Fruit fly (Drosophila melanogaster) whole organism, embryonic: ENCODE results near the gene Eato.
A peak's percentile ranks its signal among the peaks of the same experiment; 100 is the strongest.

Experiments
- Abd-B ChIP-seq: fragments of 200-800 bp; sonication (Bioruptor generic); optimal IDR thresholded peaks from 2 replicates; lab custom pipeline; 2018; ENCODE audit warnings: missing biosample characterization, mild to moderate bottlenecking, missing genetic modification characterization, moderate library complexity
- Ada2b ChIP-seq: fragments of 200-800 bp; sonication (Bioruptor generic); IDR thresholded peaks from 2 replicates; pipeline ENCODE4 v1.3.6; 2022; ENCODE audit warnings: missing biosample characterization, missing genetic modification characterization
- Atf-2 ChIP-seq: fragments of 200-800 bp; sonication (Bioruptor generic); optimal IDR thresholded peaks from 2 replicates; lab custom pipeline; 2016; ENCODE audit warnings: missing biosample characterization, missing genetic modification characterization
- CG1024 ChIP-seq: fragments of 200-800 bp; sonication (Bioruptor generic); IDR thresholded peaks from 2 replicates; pipeline ENCODE4 v1.3.6; 2022; ENCODE audit warnings: missing biosample characterization, missing genetic modification characterization
- CG10321 ChIP-seq: fragments of 200-800 bp; sonication (Bioruptor generic); IDR thresholded peaks from 2 replicates; pipeline ENCODE4 v1.3.6; 2022; ENCODE audit warnings: missing biosample characterization, missing genetic modification characterization
- CG11696 ChIP-seq: fragments of 200-800 bp; sonication (Bioruptor generic); IDR thresholded peaks from 2 replicates; pipeline ENCODE4 v1.3.6; 2022; ENCODE audit warnings: missing biosample characterization, missing genetic modification characterization
- CG12219 ChIP-seq: fragments of 200-800 bp; sonication (Bioruptor generic); optimal IDR thresholded peaks from 3 replicates; lab custom pipeline; 2018; ENCODE audit warnings: missing biosample characterization, mild to moderate bottlenecking, missing genetic modification characterization
- CG12236 ChIP-seq: fragments of 200-800 bp; sonication (Bioruptor generic); optimal IDR thresholded peaks from 2 replicates; lab custom pipeline; 2016; ENCODE audit warnings: missing biosample characterization, missing genetic modification characterization
- CG13287 ChIP-seq: fragments of 200-800 bp; sonication (Bioruptor generic); IDR thresholded peaks from 2 replicates; pipeline ENCODE4 v1.3.6; 2022; ENCODE audit warnings: missing biosample characterization, missing genetic modification characterization; ENCODE audit not compliant: partially characterized antibody
- CG1529 ChIP-seq: fragments of 200-800 bp; sonication (Bioruptor generic); optimal IDR thresholded peaks from 3 replicates; lab custom pipeline; 2018; ENCODE audit warnings: missing biosample characterization, missing genetic modification characterization
- CG15479 ChIP-seq: fragments of 200-800 bp; sonication (Bioruptor generic); optimal IDR thresholded peaks from 3 replicates; lab custom pipeline; 2019; ENCODE audit warnings: missing biosample characterization, mild to moderate bottlenecking, missing genetic modification characterization, moderate library complexity
- CG16815 ChIP-seq: fragments of 200-800 bp; sonication (Bioruptor generic); optimal IDR thresholded peaks from 3 replicates; lab custom pipeline; 2017; ENCODE audit warnings: missing biosample characterization, mild to moderate bottlenecking, missing genetic modification characterization
- CG17385 ChIP-seq: fragments of 200-800 bp; sonication (Bioruptor generic); optimal IDR thresholded peaks from 3 replicates; lab custom pipeline; 2018; ENCODE audit warnings: missing biosample characterization, mild to moderate bottlenecking, missing genetic modification characterization
- CG31224 ChIP-seq: fragments of 200-800 bp; sonication (Bioruptor generic); IDR thresholded peaks from 2 replicates; pipeline ENCODE4 v1.3.6; 2022; ENCODE audit warnings: missing biosample characterization, missing genetic modification characterization
- CG4730 ChIP-seq: fragments of 200-800 bp; sonication (Bioruptor generic); IDR thresholded peaks from 2 replicates; pipeline ENCODE4 v1.3.6; 2022; ENCODE audit warnings: missing biosample characterization, missing genetic modification characterization
- CG5180 ChIP-seq: fragments of 200-800 bp; sonication (Bioruptor generic); optimal IDR thresholded peaks from 3 replicates; lab custom pipeline; 2017; ENCODE audit warnings: missing biosample characterization, missing genetic modification characterization, mild to moderate bottlenecking, moderate library complexity, missing genetic modification reagents
- CG7372 ChIP-seq: fragments of 200-800 bp; sonication (Bioruptor generic); IDR thresholded peaks from 2 replicates; pipeline ENCODE4 v1.3.6; 2022; ENCODE audit warnings: missing biosample characterization, missing genetic modification characterization
- CG7786 ChIP-seq: fragments of 200-800 bp; sonication (Bioruptor generic); optimal IDR thresholded peaks from 2 replicates; lab custom pipeline; 2016; ENCODE audit warnings: missing biosample characterization, missing genetic modification characterization
- Chrac-16 ChIP-seq: fragments of 200-800 bp; sonication (Bioruptor generic); optimal IDR thresholded peaks from 3 replicates; lab custom pipeline; 2016; ENCODE audit warnings: missing biosample characterization, missing genetic modification characterization
- CoRest ChIP-seq: fragments of 200-800 bp; sonication (Bioruptor generic); optimal IDR thresholded peaks from 3 replicates; lab custom pipeline; 2018; ENCODE audit warnings: missing biosample characterization, mild to moderate bottlenecking, missing genetic modification characterization, moderate library complexity
- Dad ChIP-seq: fragments of 200-800 bp; sonication (Bioruptor generic); optimal IDR thresholded peaks from 3 replicates; lab custom pipeline; 2016; ENCODE audit warnings: missing biosample characterization, missing genetic modification characterization
- Dbx ChIP-seq: fragments of 200-800 bp; sonication (Bioruptor generic); IDR thresholded peaks from 3 replicates; pipeline ENCODE4 v1.3.6; 2022; ENCODE audit warnings: missing biosample characterization, missing genetic modification characterization
- Deaf1 ChIP-seq: fragments of 200-800 bp; optimal IDR thresholded peaks from 3 replicates; lab custom pipeline; 2019; ENCODE audit warnings: missing biosample characterization, mild to moderate bottlenecking, missing genetic modification characterization, moderate library complexity
- Dref ChIP-seq: fragments of 200-800 bp; sonication (Bioruptor generic); IDR thresholded peaks from 2 replicates; pipeline ENCODE4 v1.3.6; 2022; ENCODE audit warnings: missing biosample characterization, missing genetic modification characterization
- Ets65A ChIP-seq: fragments of 200-800 bp; sonication (Bioruptor generic); peaks from one replicate; lab custom pipeline; 2016; ENCODE audit warnings: missing biosample characterization, missing genetic modification characterization
- Hand ChIP-seq: fragments of 200-800 bp; sonication (Bioruptor generic); optimal IDR thresholded peaks from 2 replicates; lab custom pipeline; 2017; ENCODE audit warnings: mild to moderate bottlenecking, missing biosample characterization, missing genetic modification reagents, missing genetic modification characterization
- Kr ChIP-seq: fragments of 200-800 bp; sonication (Bioruptor generic); optimal IDR thresholded peaks from 2 replicates; lab custom pipeline; 2017; ENCODE audit warnings: missing biosample characterization, mild to moderate bottlenecking, missing genetic modification characterization
- Lpt ChIP-seq: fragments of >200 bp; optimal IDR thresholded peaks from 2 replicates; lab custom pipeline; 2018; ENCODE audit warnings: missing biosample characterization, missing genetic modification characterization
- Max ChIP-seq: fragments of 200-800 bp; sonication (Bioruptor generic); optimal IDR thresholded peaks from 2 replicates; lab custom pipeline; 2016; ENCODE audit warnings: missing biosample characterization, mild to moderate bottlenecking, missing genetic modification characterization
- Nf-YA ChIP-seq: fragments of 200-800 bp; sonication (Bioruptor generic); IDR thresholded peaks from 2 replicates; pipeline ENCODE4 v1.3.6; 2022; ENCODE audit warnings: missing biosample characterization, missing genetic modification characterization
- Taf1 ChIP-seq: fragments of 200-800 bp; sonication (Bioruptor generic); IDR thresholded peaks from 2 replicates; pipeline ENCODE4 v1.3.6; 2022; ENCODE audit warnings: missing biosample characterization, missing genetic modification characterization
- Tbp ChIP-seq: fragments of >200 bp; optimal IDR thresholded peaks from 2 replicates; lab custom pipeline; 2018; ENCODE audit warnings: missing biosample characterization, missing genetic modification characterization
- al ChIP-seq: fragments of 200-800 bp; sonication (Bioruptor generic); IDR thresholded peaks from 2 replicates; pipeline ENCODE4 v1.3.6; 2022; ENCODE audit warnings: missing biosample characterization, missing genetic modification characterization
- amos ChIP-seq: fragments of 200-800 bp; sonication (Bioruptor generic); IDR thresholded peaks from 2 replicates; pipeline ENCODE4 v1.3.6; 2022; ENCODE audit warnings: missing biosample characterization, missing genetic modification characterization; ENCODE audit not compliant: partially characterized antibody
- br ChIP-seq: fragments of >200 bp; optimal IDR thresholded peaks from 2 replicates; lab custom pipeline; 2017
- cas ChIP-seq: fragments of 200-800 bp; sonication (Bioruptor generic); IDR thresholded peaks from 2 replicates; pipeline ENCODE4 v1.3.6; 2022; ENCODE audit warnings: missing biosample characterization, missing genetic modification characterization
- chif ChIP-seq, 2 experiments: fragments of 200-800 bp; sonication (Bioruptor generic); optimal IDR thresholded peaks; 3 replicates each; lab custom pipeline; 2016; ENCODE audit warnings: missing biosample characterization in 2 of 2, missing genetic modification characterization in 2 of 2
- danr ChIP-seq: fragments of 200-800 bp; sonication (Bioruptor generic); IDR thresholded peaks from 2 replicates; pipeline ENCODE4 v1.3.6; 2022; ENCODE audit warnings: missing biosample characterization, missing genetic modification characterization
- dati ChIP-seq: fragments of 200-800 bp; sonication (Bioruptor generic); IDR thresholded peaks from 2 replicates; pipeline ENCODE4 v1.3.6; 2022; ENCODE audit warnings: missing biosample characterization, missing genetic modification characterization
- en ChIP-seq: fragments of 200-800 bp; sonication (Bioruptor generic); optimal IDR thresholded peaks from 2 replicates; lab custom pipeline; 2016; ENCODE audit warnings: missing biosample characterization, missing genetic modification characterization
- fru ChIP-seq: fragments of >200 bp; optimal IDR thresholded peaks from 2 replicates; lab custom pipeline; 2017
- gcm2 ChIP-seq: fragments of 200-800 bp; sonication (Bioruptor generic); optimal IDR thresholded peaks from 2 replicates; lab custom pipeline; 2016; ENCODE audit warnings: missing biosample characterization, missing genetic modification characterization
- h ChIP-seq: fragments of >200 bp; optimal IDR thresholded peaks from 2 replicates; lab custom pipeline; 2017
- insv ChIP-seq, 2 experiments: fragments of 200-800 bp; sonication (Bioruptor generic); optimal IDR thresholded peaks; 3 replicates each; lab custom pipeline; 2016 to 2018; ENCODE audit warnings: missing biosample characterization in 2 of 2, missing genetic modification characterization in 2 of 2
- lmd ChIP-seq: fragments of 200-800 bp; sonication (Bioruptor generic); IDR thresholded peaks from 2 replicates; pipeline ENCODE4 v1.3.6; 2022; ENCODE audit warnings: missing biosample characterization, missing genetic modification characterization
- luna ChIP-seq: fragments of 200-800 bp; sonication (Bioruptor generic); optimal IDR thresholded peaks from 2 replicates; lab custom pipeline; 2016; ENCODE audit warnings: missing biosample characterization, missing genetic modification characterization
- nmo ChIP-seq: fragments of 200-800 bp; sonication (Bioruptor generic); optimal IDR thresholded peaks from 2 replicates; lab custom pipeline; 2018; ENCODE audit warnings: missing biosample characterization, mild to moderate bottlenecking, missing genetic modification characterization, moderate library complexity
- odd ChIP-seq: fragments of 200-800 bp; sonication (Bioruptor generic); optimal IDR thresholded peaks from 2 replicates; lab custom pipeline; 2017; ENCODE audit warnings: missing biosample characterization, mild to moderate bottlenecking, missing genetic modification characterization
- repo ChIP-seq: fragments of 200-800 bp; sonication (Bioruptor generic); optimal IDR thresholded peaks from 2 replicates; lab custom pipeline; 2016; ENCODE audit warnings: missing biosample characterization, missing genetic modification characterization
- sc ChIP-seq, 3 experiments: fragments of >200 bp in 2 of 3; fragments of 200-800 bp in 1 of 3; sonication (Bioruptor generic) in 1 of 3; optimal IDR thresholded peaks; 2 replicates in 2 of 3; 3 replicates in 1 of 3; lab custom pipeline; 2017; ENCODE audit warnings: mild to moderate bottlenecking in 1 of 3, missing biosample characterization in 1 of 3, missing genetic modification characterization in 1 of 3, missing genetic modification reagents in 1 of 3
- sens ChIP-seq: fragments of 200-800 bp; sonication (Bioruptor generic); peaks from one replicate; lab custom pipeline; 2016; ENCODE audit warnings: missing biosample characterization, missing genetic modification characterization
- sens-2 ChIP-seq: fragments of 200-800 bp; sonication (Bioruptor generic); IDR thresholded peaks from 2 replicates; pipeline ENCODE4 v1.3.6; 2022; ENCODE audit warnings: missing biosample characterization, missing genetic modification characterization
- zen2 ChIP-seq: fragments of 200-800 bp; sonication (Bioruptor generic); IDR thresholded peaks from 3 replicates; pipeline ENCODE4 v1.3.6; 2022; ENCODE audit warnings: missing biosample characterization, missing genetic modification characterization; ENCODE audit not compliant: partially characterized antibody

Gene Eato

dm6 chr2L:13778648-13779047 is 5.2 kb upstream of the Eato start (continued):
- TF ChIP-seq Kr (GFP tag; lab: Kevin White, UChicago) (no peak), sens (GFP tag; lab: Kevin White, UChicago) (peak; percentile 93), CG31224 (peak; percentile 9; the same call in 1 of the 2 replicates), CG12219 (GFP tag; lab: Kevin White, UChicago) (no peak), Taf1 (GFP tag; lab: Robert Waterston, UW) (peak; percentile 46; the same call in 1 of the 2 replicates), cas (no peak), nmo (GFP tag; lab: Kevin White, UChicago) (peak; percentile 84), Abd-B (GFP tag; lab: Kevin White, UChicago) (peak; percentile 67), CG7786 (peak; percentile 6), CG1024 (GFP tag; lab: Robert Waterston, UW) (no peak; the same call in 1 of the 2 replicates), Dad (GFP tag; lab: Kevin White, UChicago) (peak; percentile 43), danr (GFP tag; lab: Robert Waterston, UW) (no peak), sc (optimal IDR thresholded peaks at IDR 0.05; lab: Kevin White, UChicago) (no peak), sc (GFP tag; optimal IDR thresholded peaks at IDR 0.05; lab: Kevin White, UChicago) (peak; percentile 36), Deaf1 (tag; lab: Kevin White, UChicago) (peak; percentile 40), Atf-2 (GFP tag; lab: Kevin White, UChicago) (peak; percentile 38), CG5180 (GFP tag; lab: Kevin White, UChicago) (no peak), al (GFP tag; lab: Robert Waterston, UW) (peak; percentile 30), h (lab: Kevin White, UChicago) (no peak), luna (no peak), repo (peak; percentile 23), Lpt (GFP tag; lab: Kevin White, UChicago) (no peak), chif (GFP tag; optimal IDR thresholded peaks at IDR 0.05; lab: Kevin White, UChicago) (peak; percentile 33 to 44), Hand (GFP tag; lab: Kevin White, UChicago) (peak; percentile 28), Dref (no peak), Ada2b (peak; percentile 59), lmd (peak; percentile 66), insv (GFP tag; optimal IDR thresholded peaks at IDR 0.05; lab: Kevin White, UChicago) (no peak), zen2 (GFP tag; lab: Robert Waterston, UW) (no peak), gcm2 (GFP tag; lab: Kevin White, UChicago) (no peak), br (no peak), Tbp (GFP tag; lab: Kevin White, UChicago) (no peak), CG11696 (GFP tag; lab: Robert Waterston, UW) (no peak), CG10321 (GFP tag; lab: Robert Waterston, UW) (no peak), CG4730 (GFP tag; lab: Robert Waterston, UW) (peak; percentile 26; the same call in 1 of the 2 replicates), Chrac-16 (GFP tag; lab: Kevin White, UChicago) (peak; percentile 11), CG15479 (GFP tag; lab: Kevin White, UChicago) (no peak), fru (lab: Kevin White, UChicago) (no peak), CoRest (tag; lab: Kevin White, UChicago) (peak; percentile 82), CG12236 (peak; percentile 13), Dbx (GFP tag; lab: Robert Waterston, UW) (no peak; the same call in 2 of the 3 replicates), CG17385 (GFP tag; lab: Kevin White, UChicago) (peak; percentile 75), CG7372 (GFP tag; lab: Robert Waterston, UW) (peak; percentile 12; the same call in 1 of the 2 replicates), amos (no peak), Max (peak; percentile 45), CG1529 (GFP tag; lab: Kevin White, UChicago) (no peak), CG13287 (GFP tag; lab: Robert Waterston, UW) (no peak), Ets65A (peak; percentile 93), odd (GFP tag; lab: Kevin White, UChicago) (peak; percentile 47), en (GFP tag; lab: Kevin White, UChicago) (no peak), CG16815 (GFP tag; lab: Kevin White, UChicago) (peak; percentile 9), sens-2 (no peak), Nf-YA (GFP tag; lab: Robert Waterston, UW) (no peak), dati (no peak)
